Fruit fly (Drosophila melanogaster) whole organism, embryonic: ENCODE results near the gene TotM.

Source experiments
- Aef1 ChIP-seq: fragments of 200-800 bp; sonication (Bioruptor generic); IDR thresholded peaks from 3 replicates; pipeline ENCODE4 v1.3.6; 2022; ENCODE audit warnings: missing biosample characterization, missing genetic modification characterization
- CG10979 ChIP-seq: fragments of 200-800 bp; sonication (Bioruptor generic); optimal IDR thresholded peaks from 2 replicates; lab custom pipeline; 2018; ENCODE audit warnings: missing biosample characterization, mild to moderate bottlenecking, missing genetic modification characterization, moderate library complexity
- CG12299 ChIP-seq: fragments of 200-800 bp; sonication (Bioruptor generic); optimal IDR thresholded peaks from 2 replicates; lab custom pipeline; 2018; ENCODE audit warnings: missing biosample characterization, mild to moderate bottlenecking, missing genetic modification characterization
- CG12391 ChIP-seq: fragments of 200-800 bp; sonication (Bioruptor generic); optimal IDR thresholded peaks from 3 replicates; lab custom pipeline; 2018; ENCODE audit warnings: missing biosample characterization, mild to moderate bottlenecking, missing genetic modification characterization, moderate library complexity
- CG13287 ChIP-seq: fragments of 200-800 bp; sonication (Bioruptor generic); IDR thresholded peaks from 2 replicates; pipeline ENCODE4 v1.3.6; 2022; ENCODE audit warnings: missing biosample characterization, missing genetic modification characterization; ENCODE audit not compliant: partially characterized antibody
- CG15073 ChIP-seq: fragments of 200-800 bp; sonication (Bioruptor generic); optimal IDR thresholded peaks from 2 replicates; lab custom pipeline; 2016; ENCODE audit warnings: missing biosample characterization, missing genetic modification characterization
- CG16815 ChIP-seq: fragments of 200-800 bp; sonication (Bioruptor generic); optimal IDR thresholded peaks from 3 replicates; lab custom pipeline; 2017; ENCODE audit warnings: missing biosample characterization, mild to moderate bottlenecking, missing genetic modification characterization
- CG16863 ChIP-seq: fragments of 200-800 bp; sonication (Bioruptor generic); optimal IDR thresholded peaks from 3 replicates; lab custom pipeline; 2016; ENCODE audit warnings: missing biosample characterization, missing genetic modification characterization
- CG17186 ChIP-seq: fragments of 200-800 bp; sonication (Bioruptor generic); optimal IDR thresholded peaks from 3 replicates; lab custom pipeline; 2017; ENCODE audit warnings: missing biosample characterization, missing genetic modification reagents, missing genetic modification characterization
- CG17385 ChIP-seq: fragments of 200-800 bp; sonication (Bioruptor generic); optimal IDR thresholded peaks from 3 replicates; lab custom pipeline; 2018; ENCODE audit warnings: missing biosample characterization, mild to moderate bottlenecking, missing genetic modification characterization
- CG3995 ChIP-seq: fragments of 200-800 bp; sonication (Bioruptor generic); optimal IDR thresholded peaks from 3 replicates; lab custom pipeline; 2016; ENCODE audit warnings: missing biosample characterization, missing genetic modification characterization
- CG5180 ChIP-seq: fragments of 200-800 bp; sonication (Bioruptor generic); optimal IDR thresholded peaks from 3 replicates; lab custom pipeline; 2017; ENCODE audit warnings: missing biosample characterization, missing genetic modification characterization, mild to moderate bottlenecking, moderate library complexity, missing genetic modification reagents
- CG6689 ChIP-seq: fragments of 200-800 bp; sonication (Bioruptor generic); IDR thresholded peaks from 2 replicates; pipeline ENCODE4 v1.3.6; 2022; ENCODE audit warnings: missing biosample characterization, missing genetic modification characterization
- CG6813 ChIP-seq: fragments of 200-800 bp; sonication (Bioruptor generic); optimal IDR thresholded peaks from 2 replicates; lab custom pipeline; 2017; ENCODE audit warnings: missing biosample characterization, missing genetic modification characterization, mild to moderate bottlenecking, moderate library complexity, missing genetic modification reagents
- CG8924 ChIP-seq: fragments of 200-800 bp; optimal IDR thresholded peaks from 3 replicates; lab custom pipeline; 2019; ENCODE audit warnings: missing biosample characterization, mild to moderate bottlenecking, missing genetic modification characterization, moderate library complexity
- CTCF ChIP-seq: fragments of 200-800 bp; sonication (Bioruptor generic); optimal IDR thresholded peaks from 2 replicates; lab custom pipeline; 2017; ENCODE audit warnings: missing biosample characterization, mild to moderate bottlenecking, missing genetic modification characterization, moderate library complexity
- Dref ChIP-seq: fragments of 200-800 bp; sonication (Bioruptor generic); IDR thresholded peaks from 2 replicates; pipeline ENCODE4 v1.3.6; 2022; ENCODE audit warnings: missing biosample characterization, missing genetic modification characterization
- Hey ChIP-seq: fragments of 200-800 bp; sonication (Bioruptor generic); optimal IDR thresholded peaks from 3 replicates; lab custom pipeline; 2018; ENCODE audit warnings: missing biosample characterization, mild to moderate bottlenecking, missing genetic modification characterization
- MBD-R2 ChIP-seq: fragments of 200-800 bp; sonication (Bioruptor generic); IDR thresholded peaks from 2 replicates; pipeline ENCODE4 v1.3.6; 2022; ENCODE audit warnings: missing biosample characterization, missing genetic modification characterization
- Mrtf ChIP-seq: fragments of 200-800 bp; sonication (Bioruptor generic); IDR thresholded peaks from 3 replicates; pipeline ENCODE4 v1.3.6; 2022; ENCODE audit warnings: missing biosample characterization, missing genetic modification characterization
- Nf-YC ChIP-seq: fragments of 200-800 bp; optimal IDR thresholded peaks from 3 replicates; lab custom pipeline; 2019; ENCODE audit warnings: missing biosample characterization, mild to moderate bottlenecking, missing genetic modification characterization, moderate library complexity
- Sin3A ChIP-seq: fragments of >200 bp; optimal IDR thresholded peaks from 2 replicates; lab custom pipeline; 2018
- Xbp1 ChIP-seq: fragments of 200-800 bp; sonication (Bioruptor generic); optimal IDR thresholded peaks from 3 replicates; lab custom pipeline; 2016; ENCODE audit warnings: missing biosample characterization, mild to moderate bottlenecking, missing genetic modification characterization
- bbx ChIP-seq: fragments of 200-800 bp; sonication (Bioruptor generic); IDR thresholded peaks from 2 replicates; pipeline ENCODE4 v1.3.6; 2022; ENCODE audit warnings: missing biosample characterization, missing genetic modification characterization; ENCODE audit not compliant: partially characterized antibody
- cg ChIP-seq: fragments of 200-800 bp; sonication (Bioruptor generic); optimal IDR thresholded peaks from 3 replicates; lab custom pipeline; 2019; ENCODE audit warnings: missing biosample characterization, mild to moderate bottlenecking, missing genetic modification characterization, moderate library complexity
- chm ChIP-seq: fragments of 200-800 bp; sonication (Bioruptor generic); IDR thresholded peaks from 2 replicates; pipeline ENCODE4 v1.3.6; 2022; ENCODE audit warnings: missing biosample characterization, missing genetic modification characterization
- ci ChIP-seq: fragments of 200-800 bp; sonication (Bioruptor generic); IDR thresholded peaks from 3 replicates; pipeline ENCODE4 v1.3.6; 2022; ENCODE audit warnings: missing biosample characterization, missing genetic modification characterization
- dmrt11E ChIP-seq: fragments of 200-800 bp; sonication (Bioruptor generic); optimal IDR thresholded peaks from 3 replicates; lab custom pipeline; 2018; ENCODE audit warnings: missing biosample characterization, mild to moderate bottlenecking, missing genetic modification characterization, moderate library complexity
- ftz-f1 ChIP-seq: fragments of 200-800 bp; sonication (Bioruptor generic); optimal IDR thresholded peaks from 2 replicates; lab custom pipeline; 2016; ENCODE audit warnings: missing biosample characterization, missing genetic modification characterization
- grn ChIP-seq: fragments of 200-800 bp; sonication (Bioruptor generic); optimal IDR thresholded peaks from 3 replicates; lab custom pipeline; 2017; ENCODE audit warnings: missing biosample characterization, missing genetic modification characterization
- hkb ChIP-seq, 2 experiments: fragments of 200-800 bp in 1 of 2; fragments of >200 bp in 1 of 2; sonication (Bioruptor generic) in 1 of 2; IDR thresholded peaks in 1 of 2; optimal IDR thresholded peaks in 1 of 2; 2 replicates each; pipeline versions ENCODE4 v1.3.6 to Lab custom; 2017 to 2022; ENCODE audit warnings: missing biosample characterization in 1 of 2, missing genetic modification characterization in 1 of 2
- knrl ChIP-seq: fragments of 200-800 bp; sonication (Bioruptor generic); IDR thresholded peaks from 3 replicates; pipeline ENCODE4 v1.3.6; 2022; ENCODE audit warnings: missing biosample characterization, missing genetic modification characterization; ENCODE audit not compliant: partially characterized antibody
- nerfin-1 ChIP-seq: fragments of 200-800 bp; sonication (Bioruptor generic); optimal IDR thresholded peaks from 3 replicates; lab custom pipeline; 2019; ENCODE audit warnings: missing biosample characterization, mild to moderate bottlenecking, missing genetic modification characterization, moderate library complexity
- pan ChIP-seq, 4 experiments: fragments of >200 bp in 3 of 4; fragments of 200-800 bp in 1 of 4; sonication (Bioruptor generic) in 1 of 4; optimal IDR thresholded peaks in 3 of 4; IDR thresholded peaks in 1 of 4; 2 replicates each; pipeline versions ENCODE4 v1.3.6 to Lab custom; 2017 to 2022; ENCODE audit warnings: missing biosample characterization in 2 of 4, missing genetic modification characterization in 2 of 4, mixed read lengths in 1 of 4
- rib ChIP-seq: fragments of 200-800 bp; sonication (Bioruptor generic); IDR thresholded peaks from 2 replicates; pipeline ENCODE4 v1.3.6; 2022; ENCODE audit warnings: missing biosample characterization, missing genetic modification characterization
- salm ChIP-seq: fragments of 200-800 bp; sonication (Bioruptor generic); optimal IDR thresholded peaks from 2 replicates; lab custom pipeline; 2018; ENCODE audit warnings: missing biosample characterization, mild to moderate bottlenecking, missing genetic modification characterization
- sisA ChIP-seq: fragments of 200-800 bp; sonication (Bioruptor generic); IDR thresholded peaks from 2 replicates; pipeline ENCODE4 v1.3.6; 2022; ENCODE audit warnings: missing biosample characterization, missing genetic modification characterization
- slbo ChIP-seq: fragments of 200-800 bp; sonication (Bioruptor generic); IDR thresholded peaks from 2 replicates; pipeline ENCODE4 v1.3.6; 2022; ENCODE audit warnings: missing biosample characterization, missing genetic modification characterization
- ttk ChIP-seq: fragments of 200-800 bp; sonication (Bioruptor generic); IDR thresholded peaks from 2 replicates; pipeline ENCODE4 v2.1.2; 2022; ENCODE audit warnings: missing biosample characterization, missing genetic modification characterization
- zen2 ChIP-seq: fragments of 200-800 bp; sonication (Bioruptor generic); IDR thresholded peaks from 3 replicates; pipeline ENCODE4 v1.3.6; 2022; ENCODE audit warnings: missing biosample characterization, missing genetic modification characterization; ENCODE audit not compliant: partially characterized antibody

Gene TotM

dm6 chr2L:5306373-5306997 is 23.2 kb upstream of the TotM start (continued):
- TF ChIP-seq hkb (optimal IDR thresholded peaks at IDR 0.05; lab: Kevin White, UChicago) (no peak), hkb (GFP tag; IDR thresholded peaks at IDR 0.05; lab: Robert Waterston, UW) (0 out of 2 replicates have a peak, but pooled peaks have one; percentile 8), ci (GFP tag; lab: Robert Waterston, UW) (peak; percentile 39; the same call in 1 of the 3 replicates), nerfin-1 (tag; lab: Kevin White, UChicago) (peak; percentile 75), CG8924 (tag; lab: Kevin White, UChicago) (peak; percentile 17), Aef1 (GFP tag; lab: Robert Waterston, UW) (peak; percentile 12; the same call in 1 of the 3 replicates), ftz-f1 (GFP tag; lab: Kevin White, UChicago) (peak; percentile 59), salm (no peak), CG17186 (GFP tag; lab: Kevin White, UChicago) (no peak), Nf-YC (peak; percentile 18), slbo (GFP tag; lab: Robert Waterston, UW) (no peak), bbx (GFP tag; lab: Robert Waterston, UW) (0 out of 2 replicates have a peak, but pooled peaks have one; percentile 40), dmrt11E (no peak), sisA (GFP tag; lab: Robert Waterston, UW) (no peak), grn (GFP tag; lab: Kevin White, UChicago) (no peak), rib (peak; percentile 77; the same call in 1 of the 2 replicates), Hey (peak; percentile 97), CG12299 (no peak), CTCF (GFP tag; lab: Kevin White, UChicago) (peak; percentile 23), chm (GFP tag; lab: Robert Waterston, UW) (peak; percentile 19; the same call in 1 of the 2 replicates), CG6813 (GFP tag; lab: Kevin White, UChicago) (peak; percentile 5), zen2 (peak; percentile 31; the same call in 1 of the 3 replicates), CG16815 (GFP tag; lab: Kevin White, UChicago) (no peak), CG16863 (no peak), MBD-R2 (0 out of 2 replicates have a peak, but pooled peaks have one; percentile 23), cg (peak; percentile 90), CG5180 (GFP tag; lab: Kevin White, UChicago) (peak; percentile 94), Sin3A (no peak), knrl (GFP tag; lab: Robert Waterston, UW) (0 out of 3 replicates have a peak, but pooled peaks have one; percentile 10), CG15073 (GFP tag; lab: Kevin White, UChicago) (no peak), Xbp1 (GFP tag; lab: Kevin White, UChicago) (no peak), ttk (GFP tag; lab: Robert Waterston, UW) (peak; percentile 70), Dref (GFP tag; lab: Robert Waterston, UW) (no peak), pan (optimal IDR thresholded peaks at IDR 0.05; lab: Kevin White, UChicago) (no peak), pan (GFP tag; optimal IDR thresholded peaks at IDR 0.05 in 1 of 2, IDR thresholded peaks at IDR 0.05 in 1 of 2) (peak in 1 of 2 experiments; percentile 15), CG10979 (tag; lab: Kevin White, UChicago) (no peak), CG12391 (tag; lab: Kevin White, UChicago) (no peak), CG13287 (GFP tag; lab: Robert Waterston, UW) (peak; percentile 9; the same call in 1 of the 2 replicates), CG6689 (no peak), CG17385 (GFP tag; lab: Kevin White, UChicago) (no peak), Mrtf (GFP tag; lab: Robert Waterston, UW) (0 out of 3 replicates have a peak, but pooled peaks have one; percentile 8), CG3995 (GFP tag; lab: Kevin White, UChicago) (no peak)
